Fruit fly (Drosophila melanogaster): ENCODE results near the gene Grip84.

dm6 chrX:19549570-19549969 lies 16.0 kb downstream of the Grip84 start:
- no peak for TF ChIP-seq CG6276 (GFP tag; optimal IDR thresholded peaks at IDR 0.05)
- TF ChIP-seq CG16779 (tag; optimal IDR thresholded peaks at IDR 0.05) = no peak
- no peak for TF ChIP-seq CG11294 (GFP tag; IDR thresholded peaks at IDR 0.05)
- no peak for TF ChIP-seq OdsH (GFP tag; optimal IDR thresholded peaks at IDR 0.05)
- TF ChIP-seq Sox102F (GFP tag; optimal IDR thresholded peaks at IDR 0.05) = no peak
- no peak for TF ChIP-seq dac (GFP tag; optimal IDR thresholded peaks at IDR 0.05)
- TF ChIP-seq fd85E (GFP tag; optimal IDR thresholded peaks at IDR 0.05) = no peak
- TF ChIP-seq Smox (GFP tag; optimal IDR thresholded peaks at IDR 0.05) = no peak
- TF ChIP-seq Blimp-1 (GFP tag; optimal IDR thresholded peaks at IDR 0.05) = no peak
- no peak for TF ChIP-seq Hr38 (GFP tag; optimal IDR thresholded peaks at IDR 0.05)
- TF ChIP-seq Hr39 (GFP tag; optimal IDR thresholded peaks at IDR 0.05) = no peak
- TF ChIP-seq lz (GFP tag; optimal IDR thresholded peaks at IDR 0.05) = no peak
- TF ChIP-seq Lpt (GFP tag; optimal IDR thresholded peaks at IDR 0.05) = no peak
